Fruit fly (Drosophila melanogaster) whole organism, adult: ENCODE data around the gene CG42557.

Experiments used
- CG11617 ChIP-seq: fragments of 200-800 bp; sonication (Bioruptor generic); optimal IDR thresholded peaks from 2 replicates; lab custom pipeline; 2017; ENCODE audit warnings: mild to moderate bottlenecking, missing biosample characterization, missing genetic modification reagents, missing genetic modification characterization
- CG12768 ChIP-seq: fragments of 200-800 bp; sonication (Bioruptor generic); optimal IDR thresholded peaks from 2 replicates; lab custom pipeline; 2017; ENCODE audit warnings: missing biosample characterization, missing genetic modification characterization, mild to moderate bottlenecking, moderate library complexity, missing genetic modification reagents
- CG14711 ChIP-seq: fragments of 200-800 bp; sonication (Bioruptor generic); optimal IDR thresholded peaks from 2 replicates; lab custom pipeline; 2018; ENCODE audit warnings: missing biosample characterization, mild to moderate bottlenecking, missing genetic modification characterization, moderate library complexity
- CG1620 ChIP-seq: fragments of 200-800 bp; sonication (Bioruptor generic); optimal IDR thresholded peaks from 2 replicates; lab custom pipeline; 2016; ENCODE audit warnings: missing biosample characterization, missing genetic modification characterization
- CG33017 ChIP-seq: fragments of 200-800 bp; sonication (Bioruptor generic); optimal IDR thresholded peaks from 2 replicates; lab custom pipeline; 2018; ENCODE audit warnings: missing biosample characterization, mild to moderate bottlenecking, missing genetic modification characterization, moderate library complexity
- CG5204 ChIP-seq: fragments of 200-800 bp; sonication (Bioruptor generic); optimal IDR thresholded peaks from 2 replicates; lab custom pipeline; 2016; ENCODE audit warnings: missing biosample characterization, missing genetic modification characterization
- CG7045 ChIP-seq: fragments of 200-800 bp; sonication (Bioruptor generic); optimal IDR thresholded peaks from 2 replicates; lab custom pipeline; 2017; ENCODE audit warnings: missing biosample characterization, mild to moderate bottlenecking, missing genetic modification characterization
- CG7101 ChIP-seq: fragments of 200-800 bp; sonication (Bioruptor generic); optimal IDR thresholded peaks from 2 replicates; lab custom pipeline; 2018; ENCODE audit warnings: missing biosample characterization, mild to moderate bottlenecking, missing genetic modification characterization, moderate library complexity
- Clk ChIP-seq: fragments of 200-800 bp; sonication (Bioruptor generic); optimal IDR thresholded peaks from 2 replicates; lab custom pipeline; 2017; ENCODE audit warnings: missing biosample characterization, missing genetic modification characterization
- Crg-1 ChIP-seq: fragments of 200-800 bp; sonication (Bioruptor generic); optimal IDR thresholded peaks from 2 replicates; lab custom pipeline; 2016; ENCODE audit warnings: missing biosample characterization, missing genetic modification characterization
- Mnt ChIP-seq: fragments of 200-800 bp; sonication (Bioruptor generic); optimal IDR thresholded peaks from 2 replicates; lab custom pipeline; 2016; ENCODE audit warnings: missing biosample characterization, mild to moderate bottlenecking, missing genetic modification characterization
- bab1 ChIP-seq: fragments of 200-800 bp; sonication (Bioruptor generic); optimal IDR thresholded peaks from 3 replicates; lab custom pipeline; 2019; ENCODE audit warnings: missing biosample characterization, mild to moderate bottlenecking, missing genetic modification characterization, moderate library complexity
- cic ChIP-seq: fragments of 200-800 bp; sonication (Bioruptor generic); optimal IDR thresholded peaks from 2 replicates; lab custom pipeline; 2017; ENCODE audit warnings: missing biosample characterization, mild to moderate bottlenecking, missing genetic modification characterization, moderate library complexity
- cnc ChIP-seq, 2 experiments: fragments of >200 bp; optimal IDR thresholded peaks; 2 replicates each; lab custom pipeline; 2017
- kay ChIP-seq: fragments of 200-800 bp; sonication (Bioruptor generic); peaks from one replicate; lab custom pipeline; 2016; ENCODE audit warnings: missing biosample characterization, missing genetic modification characterization, borderline replicate concordance
- ovo ChIP-seq: fragments of 200-800 bp; sonication (Bioruptor generic); optimal IDR thresholded peaks from 2 replicates; lab custom pipeline; 2016; ENCODE audit warnings: missing biosample characterization, missing genetic modification characterization
- pad ChIP-seq: fragments of 200-800 bp; sonication (Bioruptor generic); optimal IDR thresholded peaks from 3 replicates; lab custom pipeline; 2017; ENCODE audit warnings: missing biosample characterization, missing genetic modification characterization, mild to moderate bottlenecking, moderate library complexity, missing genetic modification reagents
- tj ChIP-seq: fragments of 200-800 bp; sonication (Bioruptor generic); optimal IDR thresholded peaks from 3 replicates; lab custom pipeline; 2017; ENCODE audit warnings: missing biosample characterization, mild to moderate bottlenecking, missing genetic modification characterization, moderate library complexity
- toe ChIP-seq: fragments of 200-800 bp; sonication (Bioruptor generic); optimal IDR thresholded peaks from 2 replicates; lab custom pipeline; 2016; ENCODE audit warnings: missing biosample characterization, missing genetic modification characterization

The CG42557 gene

dm6 chr3R:29935756-29936155 is 2.7 kb downstream of the CG42557 start, which contains the start of the genes eIF2Balpha and Vps13B:
Gene eIF2Balpha, minus strand, starts transcription at chr3R:29935888.
Gene Vps13B, plus strand, starts transcription at chr3R:29935978.
- TF ChIP-seq CG11617 (GFP tag; lab: Kevin White, UChicago), result peak; percentile 2
- TF ChIP-seq cic (GFP tag; lab: Kevin White, UChicago), result no peak
- TF ChIP-seq tj (GFP tag; lab: Kevin White, UChicago), result no peak
- no peak for TF ChIP-seq Clk (GFP tag; lab: Kevin White, UChicago)
- TF ChIP-seq cnc (optimal IDR thresholded peaks at IDR 0.05; lab: Kevin White, UChicago), result no peak
- no peak for TF ChIP-seq CG1620
- peak; percentile 74 for TF ChIP-seq bab1 (GFP tag; lab: Kevin White, UChicago)
- no peak for TF ChIP-seq CG7101 (tag; lab: Kevin White, UChicago)
- no peak for TF ChIP-seq ovo (GFP tag; lab: Kevin White, UChicago)
- TF ChIP-seq CG14711 (tag; lab: Kevin White, UChicago), result no peak

DNA sequence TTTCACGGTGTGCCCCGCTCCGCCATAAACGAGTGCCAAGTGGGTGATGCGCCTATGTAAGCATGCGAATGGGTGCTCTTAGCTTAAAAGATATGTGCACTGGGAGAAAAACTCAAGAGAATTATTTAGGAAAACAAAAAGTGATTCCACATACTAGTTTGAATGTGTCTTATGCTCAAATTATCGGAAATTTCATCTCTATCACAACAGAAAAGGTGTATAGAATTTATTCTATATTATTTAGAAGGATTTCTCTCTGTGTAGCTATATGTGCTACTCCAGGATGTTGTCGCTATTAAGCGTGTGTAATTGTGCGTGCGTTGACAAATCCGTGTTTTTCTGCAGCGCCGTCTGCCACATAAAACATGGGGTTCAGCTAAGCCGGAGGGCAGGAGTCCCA is 26.2 kb downstream of the CG42557 start:
- TF ChIP-seq Clk (GFP tag; lab: Kevin White, UChicago), result no peak
- TF ChIP-seq CG12768 (GFP tag; lab: Kevin White, UChicago), result no peak
- TF ChIP-seq toe (GFP tag; lab: Kevin White, UChicago), result no peak

DNA sequence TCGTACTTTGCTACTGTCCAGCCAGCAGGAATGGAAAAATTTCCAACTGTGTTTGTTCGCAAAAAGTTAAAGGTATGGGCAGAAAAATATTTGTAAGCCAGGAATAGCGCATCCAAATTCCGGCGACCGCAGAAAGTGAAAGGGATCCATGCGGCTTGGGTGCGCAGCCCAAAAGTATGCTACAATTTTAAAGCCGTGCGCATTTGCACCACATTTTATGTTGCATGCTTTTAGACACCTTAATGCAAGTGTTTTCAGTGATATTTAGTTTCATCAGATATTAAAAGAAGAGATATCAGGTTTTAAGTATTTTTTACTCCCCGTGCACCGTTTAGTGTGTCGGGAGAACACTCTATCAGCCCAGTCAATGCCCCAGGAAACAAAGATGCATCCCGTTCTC is 30.0 kb downstream of the CG42557 start:
- no peak for TF ChIP-seq CG5204 (GFP tag; lab: Kevin White, UChicago)

DNA sequence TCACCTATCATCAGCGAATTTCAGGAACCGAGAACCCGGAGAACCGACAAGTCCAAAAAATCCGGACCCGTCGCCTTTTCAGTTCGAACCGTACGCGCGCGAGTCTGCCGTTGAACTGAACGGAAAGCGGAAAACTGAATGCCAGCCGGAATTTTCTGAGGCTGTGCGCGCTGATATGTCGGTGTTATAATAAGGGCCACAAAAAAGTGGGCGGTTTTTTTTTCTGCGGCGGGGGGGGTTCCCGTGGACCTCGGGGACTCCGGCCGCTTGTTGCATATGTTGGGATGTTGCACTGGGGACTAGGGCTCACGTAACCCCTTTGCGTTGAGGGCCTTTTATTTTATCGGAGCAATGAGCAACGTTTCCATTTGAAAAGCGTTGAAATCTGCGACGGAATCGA is 36.3 kb downstream of the CG42557 start, which contains the start of gene TkR99D:
Gene TkR99D, minus strand, starts transcription at position 101 of the 400 bp plus-strand sequence.
- TF ChIP-seq CG7101 (tag; lab: Kevin White, UChicago) (no peak), kay (GFP tag; lab: Kevin White, UChicago) (no peak), cic (GFP tag; lab: Kevin White, UChicago) (no peak), cnc (optimal IDR thresholded peaks at IDR 0.05; lab: Kevin White, UChicago) (no peak), Crg-1 (GFP tag; lab: Kevin White, UChicago) (no peak), Clk (GFP tag; lab: Kevin White, UChicago) (no peak), toe (GFP tag; lab: Kevin White, UChicago) (no peak), tj (GFP tag; lab: Kevin White, UChicago) (no peak), CG14711 (tag; lab: Kevin White, UChicago) (no peak), Mnt (GFP tag; lab: Kevin White, UChicago) (no peak), CG33017 (no peak), CG11617 (GFP tag; lab: Kevin White, UChicago) (no peak), CG12768 (GFP tag; lab: Kevin White, UChicago) (no peak), CG5204 (GFP tag; lab: Kevin White, UChicago) (no peak), ovo (GFP tag; lab: Kevin White, UChicago) (no peak), CG1620 (no peak), bab1 (GFP tag; lab: Kevin White, UChicago) (no peak), pad (GFP tag; lab: Kevin White, UChicago) (no peak), CG7045 (GFP tag; lab: Kevin White, UChicago) (no peak)

DNA sequence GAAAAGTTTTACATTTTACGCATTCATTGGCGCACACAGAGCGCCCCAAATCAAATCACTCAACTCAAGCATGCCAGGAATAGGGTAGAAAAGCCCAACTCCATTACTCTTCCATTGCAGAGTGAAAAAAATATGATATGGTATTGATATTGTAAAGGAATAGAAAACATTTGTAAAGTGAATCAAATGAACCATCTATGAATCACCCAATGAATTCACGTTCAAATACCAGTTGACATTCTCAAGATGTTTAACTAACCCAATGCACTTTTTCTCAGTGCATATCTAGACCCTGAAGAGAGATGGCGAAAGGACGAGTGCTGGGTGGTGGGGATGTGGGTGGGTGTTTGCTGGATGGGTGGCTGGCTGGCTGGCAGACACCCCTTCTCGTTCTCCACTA is 45.5 kb downstream of the CG42557 start:
- TF ChIP-seq toe (GFP tag; lab: Kevin White, UChicago), result no peak
- TF ChIP-seq bab1 (GFP tag; lab: Kevin White, UChicago), result no peak
- TF ChIP-seq CG12768 (GFP tag; lab: Kevin White, UChicago), result no peak
- no peak for TF ChIP-seq CG1620
- no peak for TF ChIP-seq CG5204 (GFP tag; lab: Kevin White, UChicago)

- no peak for TF ChIP-seq toe (GFP tag; lab: Kevin White, UChicago)
- no peak for TF ChIP-seq tj (GFP tag; lab: Kevin White, UChicago)
- no peak for TF ChIP-seq CG12768 (GFP tag; lab: Kevin White, UChicago)
- no peak for TF ChIP-seq CG11617 (GFP tag; lab: Kevin White, UChicago)
- TF ChIP-seq CG33017, result no peak
- TF ChIP-seq Clk (GFP tag; lab: Kevin White, UChicago), result no peak
- no peak for TF ChIP-seq CG14711 (tag; lab: Kevin White, UChicago)
- TF ChIP-seq cic (GFP tag; lab: Kevin White, UChicago), result no peak
- no peak for TF ChIP-seq Mnt (GFP tag; lab: Kevin White, UChicago)
- TF ChIP-seq pad (GFP tag; lab: Kevin White, UChicago), result no peak
- TF ChIP-seq CG7101 (tag; lab: Kevin White, UChicago), result no peak
- TF ChIP-seq cnc (optimal IDR thresholded peaks at IDR 0.05; lab: Kevin White, UChicago), result no peak
- TF ChIP-seq Crg-1 (GFP tag; lab: Kevin White, UChicago), result no peak
- TF ChIP-seq CG5204 (GFP tag; lab: Kevin White, UChicago), result no peak
- TF ChIP-seq CG1620, result no peak
- TF ChIP-seq bab1 (GFP tag; lab: Kevin White, UChicago), result no peak
- TF ChIP-seq ovo (GFP tag; lab: Kevin White, UChicago), result no peak
- no peak for TF ChIP-seq CG7045 (GFP tag; lab: Kevin White, UChicago)
- TF ChIP-seq kay (GFP tag; lab: Kevin White, UChicago), result no peak
Observed at dm6 chr3R:29981479-29981878, 48.4 kb downstream of the CG42557 start.

- TF ChIP-seq CG5204 (GFP tag; lab: Kevin White, UChicago) (no peak), CG12768 (GFP tag; lab: Kevin White, UChicago) (no peak), CG1620 (no peak)
Observed at dm6 chr3R:29982027-29982426, 48.9 kb downstream of the CG42557 start.
